Fruit fly (Drosophila melanogaster) whole organism, embryonic: ENCODE measurements around the gene Eip63E.

Source experiments
- Antp ChIP-seq: fragments of 200-800 bp; sonication (Bioruptor generic); optimal IDR thresholded peaks from 3 replicates; lab custom pipeline; 2016; ENCODE audit warnings: missing biosample characterization, missing genetic modification characterization
- Atf6 ChIP-seq: fragments of 200-800 bp; sonication (Bioruptor generic); IDR thresholded peaks from 2 replicates; pipeline ENCODE4 v1.3.6; 2022; ENCODE audit warnings: missing biosample characterization, missing genetic modification characterization
- BEAF-32 ChIP-seq: fragments of 200-800 bp; sonication (Bioruptor generic); optimal IDR thresholded peaks from 3 replicates; lab custom pipeline; 2017; ENCODE audit warnings: missing biosample characterization, missing genetic modification characterization, mild to moderate bottlenecking, moderate library complexity, missing genetic modification reagents
- Blimp-1 ChIP-seq: fragments of 200-800 bp; sonication (Bioruptor generic); optimal IDR thresholded peaks from 3 replicates; lab custom pipeline; 2018; ENCODE audit warnings: missing biosample characterization, missing genetic modification characterization, mild to moderate bottlenecking, moderate library complexity, missing genetic modification reagents
- CG10209 ChIP-seq: fragments of 200-800 bp; sonication (Bioruptor generic); optimal IDR thresholded peaks from 3 replicates; lab custom pipeline; 2017; ENCODE audit warnings: missing biosample characterization, mild to moderate bottlenecking, missing genetic modification characterization, missing genetic modification reagents
- CG1024 ChIP-seq: fragments of 200-800 bp; sonication (Bioruptor generic); IDR thresholded peaks from 2 replicates; pipeline ENCODE4 v1.3.6; 2022; ENCODE audit warnings: missing biosample characterization, missing genetic modification characterization
- CG10462 ChIP-seq: fragments of 200-800 bp; sonication (Bioruptor generic); optimal IDR thresholded peaks from 2 replicates; lab custom pipeline; 2016; ENCODE audit warnings: missing biosample characterization, missing genetic modification characterization
- CG11093 ChIP-seq: fragments of 200-800 bp; sonication (Bioruptor generic); IDR thresholded peaks from 3 replicates; pipeline ENCODE4 v1.3.6; 2022; ENCODE audit warnings: missing biosample characterization, missing genetic modification characterization
- CG12942 ChIP-seq: fragments of 200-800 bp; sonication (Bioruptor generic); optimal IDR thresholded peaks from 3 replicates; lab custom pipeline; 2016; ENCODE audit warnings: missing biosample characterization, missing genetic modification characterization
- CG13123 ChIP-seq: fragments of 200-800 bp; sonication (Bioruptor generic); optimal IDR thresholded peaks from 2 replicates; lab custom pipeline; 2016; ENCODE audit warnings: missing biosample characterization, missing genetic modification characterization
- CG13424 ChIP-seq: fragments of 200-800 bp; sonication (Bioruptor generic); optimal IDR thresholded peaks from 2 replicates; lab custom pipeline; 2019; ENCODE audit warnings: missing biosample characterization, mild to moderate bottlenecking, missing genetic modification characterization, moderate library complexity
- CG14860 ChIP-seq: fragments of 200-800 bp; sonication (Bioruptor generic); IDR thresholded peaks from 3 replicates; pipeline ENCODE4 v1.3.6; 2022; ENCODE audit warnings: missing biosample characterization, missing genetic modification characterization; ENCODE audit not compliant: partially characterized antibody
- CG15073 ChIP-seq: fragments of 200-800 bp; sonication (Bioruptor generic); optimal IDR thresholded peaks from 2 replicates; lab custom pipeline; 2016; ENCODE audit warnings: missing biosample characterization, missing genetic modification characterization
- CG17612 ChIP-seq: fragments of 200-800 bp; sonication (Bioruptor generic); IDR thresholded peaks from 2 replicates; pipeline ENCODE4 v1.3.6; 2022; ENCODE audit warnings: missing biosample characterization, missing genetic modification characterization
- CG2889 ChIP-seq: fragments of 200-800 bp; sonication (Bioruptor generic); IDR thresholded peaks from 3 replicates; pipeline ENCODE4 v1.3.6; 2022; ENCODE audit warnings: missing biosample characterization, missing genetic modification characterization
- CG5953 ChIP-seq: fragments of 200-800 bp; sonication (Bioruptor generic); IDR thresholded peaks from 2 replicates; pipeline ENCODE4 v1.3.6; 2022; ENCODE audit warnings: missing biosample characterization, missing genetic modification characterization
- CG6683 ChIP-seq: fragments of 200-800 bp; sonication (Bioruptor generic); optimal IDR thresholded peaks from 2 replicates; lab custom pipeline; 2017; ENCODE audit warnings: missing biosample characterization, mild to moderate bottlenecking, missing genetic modification characterization, missing genetic modification reagents
- CG7271 ChIP-seq: fragments of 200-800 bp; sonication (Bioruptor generic); optimal IDR thresholded peaks from 2 replicates; lab custom pipeline; 2018; ENCODE audit warnings: missing biosample characterization, mild to moderate bottlenecking, missing genetic modification characterization, moderate library complexity
- CG7745 ChIP-seq: fragments of 200-800 bp; sonication (Bioruptor generic); optimal IDR thresholded peaks from 2 replicates; lab custom pipeline; 2018; ENCODE audit warnings: missing biosample characterization, mild to moderate bottlenecking, missing genetic modification characterization, moderate library complexity
- CrebB ChIP-seq: fragments of 200-800 bp; sonication (Bioruptor generic); optimal IDR thresholded peaks from 3 replicates; lab custom pipeline; 2018; ENCODE audit warnings: missing biosample characterization, mild to moderate bottlenecking, missing genetic modification characterization
- Dip2 ChIP-seq: fragments of 200-800 bp; sonication (Bioruptor generic); IDR thresholded peaks from 2 replicates; pipeline ENCODE4 v1.3.6; 2022; ENCODE audit warnings: missing biosample characterization, missing genetic modification characterization
- E2f2 ChIP-seq: fragments of 200-800 bp; sonication (Bioruptor generic); IDR thresholded peaks from 2 replicates; pipeline ENCODE4 v1.3.6; 2022; ENCODE audit warnings: missing biosample characterization, missing genetic modification characterization
- Fer1 ChIP-seq: fragments of 200-800 bp; sonication (Bioruptor generic); optimal IDR thresholded peaks from 2 replicates; lab custom pipeline; 2017; ENCODE audit warnings: missing biosample characterization, mild to moderate bottlenecking, missing genetic modification characterization
- Gug ChIP-seq: fragments of 200-800 bp; sonication (Bioruptor generic); IDR thresholded peaks from 4 replicates; pipeline ENCODE4 v1.3.6; 2022; ENCODE audit warnings: missing biosample characterization, missing genetic modification characterization
- H2.0 ChIP-seq: fragments of 200-800 bp; sonication (Bioruptor generic); IDR thresholded peaks from 2 replicates; pipeline ENCODE4 v1.3.6; 2022; ENCODE audit warnings: missing biosample characterization, missing genetic modification characterization
- Hmx ChIP-seq: fragments of 200-800 bp; sonication (Bioruptor generic); optimal IDR thresholded peaks from 2 replicates; lab custom pipeline; 2016; ENCODE audit warnings: missing biosample characterization, missing genetic modification characterization
- Ravus ChIP-seq: fragments of 200-800 bp; sonication (Bioruptor generic); IDR thresholded peaks from 2 replicates; pipeline ENCODE4 v1.3.6; 2022; ENCODE audit warnings: missing biosample characterization, missing genetic modification characterization
- Sox102F ChIP-seq: fragments of 200-800 bp; sonication (Bioruptor generic); optimal IDR thresholded peaks from 2 replicates; lab custom pipeline; 2018; ENCODE audit warnings: missing biosample characterization, mild to moderate bottlenecking, missing genetic modification characterization, moderate library complexity
- Stat92E ChIP-seq, 3 experiments: fragments of >200 bp in 2 of 3; fragments of 200-800 bp in 1 of 3; sonication (Bioruptor generic) in 1 of 3; optimal IDR thresholded peaks; 2 replicates each; lab custom pipeline; 2017 to 2019; ENCODE audit warnings: missing biosample characterization in 3 of 3, missing genetic modification characterization in 3 of 3, mild to moderate bottlenecking in 1 of 3, moderate library complexity in 1 of 3
- TFAM ChIP-seq: fragments of 200-800 bp; sonication (Bioruptor generic); optimal IDR thresholded peaks from 2 replicates; lab custom pipeline; 2017; ENCODE audit warnings: missing biosample characterization, missing genetic modification characterization, inconsistent platforms
- Usf ChIP-seq: fragments of 200-800 bp; sonication (Bioruptor generic); optimal IDR thresholded peaks from 2 replicates; lab custom pipeline; 2017; ENCODE audit warnings: missing genotype, missing biosample characterization, missing genetic modification characterization
- Vsx1 ChIP-seq: fragments of 200-800 bp; sonication (Bioruptor generic); optimal IDR thresholded peaks from 2 replicates; lab custom pipeline; 2017; ENCODE audit warnings: missing biosample characterization, mild to moderate bottlenecking, missing genetic modification characterization, missing genetic modification reagents
- Xrp1 ChIP-seq: fragments of 200-800 bp; sonication (Bioruptor generic); IDR thresholded peaks from 2 replicates; pipeline ENCODE4 v1.3.6; 2022; ENCODE audit warnings: missing biosample characterization, missing genetic modification characterization
- bab2 ChIP-seq: fragments of 200-800 bp; sonication (Bioruptor generic); optimal IDR thresholded peaks from 2 replicates; lab custom pipeline; 2016; ENCODE audit warnings: missing biosample characterization, missing genetic modification characterization
- caup ChIP-seq: fragments of 200-800 bp; sonication (Bioruptor generic); optimal IDR thresholded peaks from 3 replicates; lab custom pipeline; 2017; ENCODE audit warnings: missing biosample characterization, mild to moderate bottlenecking, missing genetic modification characterization, moderate library complexity; ENCODE audit not compliant: severe bottlenecking
- crp ChIP-seq, 2 experiments: fragments of 200-800 bp; sonication (Bioruptor generic); optimal IDR thresholded peaks; 2 replicates in 1 of 2; 3 replicates in 1 of 2; lab custom pipeline; 2017; ENCODE audit warnings: missing biosample characterization in 2 of 2, missing genetic modification characterization in 2 of 2, mild to moderate bottlenecking in 1 of 2, moderate library complexity in 1 of 2
- dati ChIP-seq: fragments of 200-800 bp; sonication (Bioruptor generic); IDR thresholded peaks from 2 replicates; pipeline ENCODE4 v1.3.6; 2022; ENCODE audit warnings: missing biosample characterization, missing genetic modification characterization
- fd3F ChIP-seq: fragments of 200-800 bp; sonication (Bioruptor generic); optimal IDR thresholded peaks from 2 replicates; lab custom pipeline; 2018; ENCODE audit warnings: missing biosample characterization, mild to moderate bottlenecking, missing genetic modification characterization, moderate library complexity
- ind ChIP-seq: fragments of 200-800 bp; sonication (Bioruptor generic); optimal IDR thresholded peaks from 3 replicates; lab custom pipeline; 2016; ENCODE audit warnings: missing biosample characterization, missing genetic modification characterization
- lab ChIP-seq: fragments of 200-800 bp; sonication (Bioruptor generic); optimal IDR thresholded peaks from 3 replicates; lab custom pipeline; 2017; ENCODE audit warnings: missing biosample characterization, missing genetic modification characterization, mild to moderate bottlenecking, moderate library complexity, missing genetic modification reagents
- nerfin-1 ChIP-seq: fragments of 200-800 bp; sonication (Bioruptor generic); optimal IDR thresholded peaks from 3 replicates; lab custom pipeline; 2019; ENCODE audit warnings: missing biosample characterization, mild to moderate bottlenecking, missing genetic modification characterization, moderate library complexity
- org-1 ChIP-seq: fragments of 200-800 bp; sonication (Bioruptor generic); optimal IDR thresholded peaks from 2 replicates; lab custom pipeline; 2017; ENCODE audit warnings: missing biosample characterization, missing genetic modification characterization
- pb ChIP-seq: fragments of 200-800 bp; sonication (Bioruptor generic); optimal IDR thresholded peaks from 3 replicates; lab custom pipeline; 2016; ENCODE audit warnings: missing biosample characterization, missing genetic modification characterization
- pnt ChIP-seq: fragments of 200-800 bp; sonication (Bioruptor generic); optimal IDR thresholded peaks from 3 replicates; lab custom pipeline; 2016; ENCODE audit warnings: missing biosample characterization, missing genetic modification characterization
- schlank ChIP-seq: fragments of 200-800 bp; sonication (Bioruptor generic); optimal IDR thresholded peaks from 2 replicates; lab custom pipeline; 2018; ENCODE audit warnings: missing biosample characterization, mild to moderate bottlenecking, missing genetic modification characterization
- sd ChIP-seq: fragments of 200-800 bp; sonication (Bioruptor generic); optimal IDR thresholded peaks from 3 replicates; lab custom pipeline; 2018; ENCODE audit warnings: missing biosample characterization, mild to moderate bottlenecking, missing genetic modification characterization, moderate library complexity
- ssp ChIP-seq: fragments of 200-800 bp; sonication (Bioruptor generic); IDR thresholded peaks from 2 replicates; pipeline ENCODE4 v1.3.6; 2022; ENCODE audit warnings: missing biosample characterization, missing genetic modification characterization
- tup ChIP-seq: fragments of 200-800 bp; sonication (Bioruptor generic); optimal IDR thresholded peaks from 2 replicates; lab custom pipeline; 2016; ENCODE audit warnings: missing biosample characterization, mild to moderate bottlenecking, missing genetic modification characterization, moderate library complexity
- twi ChIP-seq: fragments of 200-800 bp; optimal IDR thresholded peaks from 2 replicates; lab custom pipeline; 2019; ENCODE audit warnings: missing biosample characterization, mild to moderate bottlenecking, missing genetic modification characterization, moderate library complexity
- yki ChIP-seq: fragments of >200 bp; optimal IDR thresholded peaks from 3 replicates; lab custom pipeline; 2018

Eip63E gene

dm6 chr3L:3634107-3634737 is 118.7 kb downstream of the Eip63E start (continued):
- TF ChIP-seq E2f2, result peak; percentile 40; the same call in 1 of the 2 replicates
- no peak for TF ChIP-seq CG7271 (tag; lab: Kevin White, UChicago)
- peak; percentile 2 for TF ChIP-seq caup (GFP tag; lab: Kevin White, UChicago)
- no peak for TF ChIP-seq CG2889 (GFP tag; lab: Robert Waterston, UW)
- peak in 1 of 3 experiments; percentile 45 for TF ChIP-seq Stat92E (GFP tag; optimal IDR thresholded peaks at IDR 0.05; lab: Kevin White, UChicago)
- no peak for TF ChIP-seq CG17612
- no peak for TF ChIP-seq CG15073 (GFP tag; lab: Kevin White, UChicago)
- TF ChIP-seq CG10462 (GFP tag; lab: Kevin White, UChicago), result no peak
- peak; percentile 57; the same call in 1 of the 3 replicates for TF ChIP-seq CG11093 (GFP tag; lab: Robert Waterston, UW)
- no peak for TF ChIP-seq dati (GFP tag; lab: Robert Waterston, UW)
- no peak for TF ChIP-seq Ravus
- TF ChIP-seq CG12942, result no peak
- TF ChIP-seq twi, result peak; percentile 35
- no peak for TF ChIP-seq schlank (tag; lab: Kevin White, UChicago)
- no peak for TF ChIP-seq BEAF-32
- TF ChIP-seq nerfin-1 (tag; lab: Kevin White, UChicago), result peak; percentile 76
- TF ChIP-seq Antp, result no peak
- TF ChIP-seq CG13123 (GFP tag; lab: Kevin White, UChicago), result no peak
- no peak for TF ChIP-seq pb (GFP tag; lab: Kevin White, UChicago)
- TF ChIP-seq CG14860 (GFP tag; lab: Robert Waterston, UW), result no peak
- TF ChIP-seq Xrp1 (GFP tag; lab: Robert Waterston, UW), result peak; percentile 75
- TF ChIP-seq Dip2 (GFP tag; lab: Robert Waterston, UW), result no peak
- TF ChIP-seq CG13424 (tag; lab: Kevin White, UChicago), result peak; percentile 80
- peak; percentile 54 for TF ChIP-seq CG10209
- peak; percentile 69 for TF ChIP-seq Vsx1 (GFP tag; lab: Kevin White, UChicago)
- TF ChIP-seq yki (lab: Kevin White, UChicago), result no peak
- TF ChIP-seq pnt, result peak; percentile 2
- no peak for TF ChIP-seq crp (GFP tag; optimal IDR thresholded peaks at IDR 0.05; lab: Kevin White, UChicago)
- TF ChIP-seq Fer1 (GFP tag; lab: Kevin White, UChicago), result no peak
- TF ChIP-seq Atf6 (GFP tag; lab: Robert Waterston, UW), result no peak
- TF ChIP-seq CG7745, result peak; percentile 57
- TF ChIP-seq CG1024 (GFP tag; lab: Robert Waterston, UW), result peak; percentile 63; the same call in 1 of the 2 replicates
- peak; percentile 12 for TF ChIP-seq CrebB
- no peak for TF ChIP-seq Usf (GFP tag; lab: Kevin White, UChicago)
- no peak for TF ChIP-seq Hmx
- 0 out of 2 replicates have a peak, but pooled peaks have one; percentile 20 for TF ChIP-seq CG5953 (GFP tag; lab: Robert Waterston, UW)
- TF ChIP-seq CG6683 (GFP tag; lab: Kevin White, UChicago), result peak; percentile 13
- no peak for TF ChIP-seq TFAM
- no peak for TF ChIP-seq Gug
- TF ChIP-seq ssp (GFP tag; lab: Robert Waterston, UW), result no peak
- peak; percentile 42 for TF ChIP-seq org-1 (GFP tag; lab: Kevin White, UChicago)
- peak; percentile 19 for TF ChIP-seq tup (GFP tag; lab: Kevin White, UChicago)
- TF ChIP-seq fd3F (GFP tag; lab: Kevin White, UChicago), result no peak
- TF ChIP-seq ind, result peak; percentile 13
- peak; percentile 92 for TF ChIP-seq Blimp-1 (GFP tag; lab: Kevin White, UChicago)
- TF ChIP-seq lab (GFP tag; lab: Kevin White, UChicago), result peak; percentile 63
- TF ChIP-seq bab2 (GFP tag; lab: Kevin White, UChicago), result no peak
- no peak for TF ChIP-seq H2.0
- TF ChIP-seq sd (tag; lab: Kevin White, UChicago), result peak; percentile 33
- TF ChIP-seq Sox102F (GFP tag; lab: Kevin White, UChicago), result peak; percentile 78
